Comparison of ENCODE assay signal across 1 fruit fly cellular context in genomic region chr3R:4989150-4990017, dm6.
TF ChIP-seq lines count a peak whose summit lies in the region.

No protein-coding gene starts in this region.

TF ChIP-seq in whole organism, embryonic, 481 proteins besides CTCF, POLR2A, EP300 and RAD21 (continued from another document and continues in another):
- TF ChIP-seq CG2678 (tag; optimal IDR thresholded peaks at IDR 0.05; lab: Kevin White, UChicago) = peak; percentile 63
- TF ChIP-seq ind (GFP tag; optimal IDR thresholded peaks at IDR 0.05; lab: Kevin White, UChicago) = peak; percentile 27
- no peak for TF ChIP-seq Bdp1 (GFP tag; optimal IDR thresholded peaks at IDR 0.05; lab: Kevin White, UChicago)
- no peak for TF ChIP-seq CG16813 (GFP tag; IDR thresholded peaks at IDR 0.05; lab: Robert Waterston, UW; ENCODE audit: partially characterized antibody)
- peak; percentile 19 for TF ChIP-seq CG17186 (GFP tag; optimal IDR thresholded peaks at IDR 0.05; lab: Kevin White, UChicago)
- peak; percentile 51 for TF ChIP-seq Nf-YB (GFP tag; optimal IDR thresholded peaks at IDR 0.05; lab: Kevin White, UChicago)
- no peak for TF ChIP-seq CG6765 (GFP tag; optimal IDR thresholded peaks at IDR 0.05; lab: Kevin White, UChicago)
- TF ChIP-seq PHDP (tag; optimal IDR thresholded peaks at IDR 0.05; lab: Kevin White, UChicago) = peak; percentile 35
- TF ChIP-seq D19A (tag; optimal IDR thresholded peaks at IDR 0.05; lab: Kevin White, UChicago) = peak; percentile 51
- no peak for TF ChIP-seq MBD-R2 (GFP tag; IDR thresholded peaks at IDR 0.05; lab: Robert Waterston, UW)
- peak; percentile 21 for TF ChIP-seq CG6813 (GFP tag; optimal IDR thresholded peaks at IDR 0.05; lab: Kevin White, UChicago)
- TF ChIP-seq Fer2 (tag; optimal IDR thresholded peaks at IDR 0.05; lab: Kevin White, UChicago) = no peak
- peak; percentile 38 for TF ChIP-seq CG13424 (tag; optimal IDR thresholded peaks at IDR 0.05; lab: Kevin White, UChicago)
- peak in 1 of 2 experiments; percentile 64 for TF ChIP-seq Hr78 (GFP tag; optimal IDR thresholded peaks at IDR 0.05; lab: Kevin White, UChicago)
- TF ChIP-seq jumu (GFP tag; optimal IDR thresholded peaks at IDR 0.05; lab: Kevin White, UChicago) = peak; percentile 21
- TF ChIP-seq kah (GFP tag; optimal IDR thresholded peaks at IDR 0.05; lab: Kevin White, UChicago) = no peak
- TF ChIP-seq CG8388 (GFP tag; optimal IDR thresholded peaks at IDR 0.05; lab: Kevin White, UChicago) = peak; percentile 64
- TF ChIP-seq CG7963 (GFP tag; IDR thresholded peaks at IDR 0.05; lab: Robert Waterston, UW; ENCODE audit: partially characterized antibody) = no peak
- TF ChIP-seq kni (GFP tag; optimal IDR thresholded peaks at IDR 0.05; lab: Kevin White, UChicago) = peak; percentile 50
- TF ChIP-seq CG18619 (GFP tag; optimal IDR thresholded peaks at IDR 0.05; lab: Kevin White, UChicago) = peak; percentile 35
- TF ChIP-seq CG4820 (GFP tag; optimal IDR thresholded peaks at IDR 0.05; lab: Kevin White, UChicago) = peak; percentile 56
- no peak for TF ChIP-seq Lim3 (GFP tag; IDR thresholded peaks at IDR 0.05; lab: Robert Waterston, UW)
- TF ChIP-seq twi (tag; optimal IDR thresholded peaks at IDR 0.05; lab: Kevin White, UChicago) = peak; percentile 36
- no peak for TF ChIP-seq Opbp (GFP tag; IDR thresholded peaks at IDR 0.05; lab: Robert Waterston, UW; ENCODE audit: partially characterized antibody)
- no peak for TF ChIP-seq zfh2 (GFP tag; optimal IDR thresholded peaks at IDR 0.05; lab: Kevin White, UChicago)
- TF ChIP-seq ftz-f1 (GFP tag; optimal IDR thresholded peaks at IDR 0.05; lab: Kevin White, UChicago) = no peak
- TF ChIP-seq CG15479 (GFP tag; optimal IDR thresholded peaks at IDR 0.05; lab: Kevin White, UChicago) = no peak
- no peak for TF ChIP-seq fd64A (GFP tag; optimal IDR thresholded peaks at IDR 0.05; lab: Kevin White, UChicago)
- peak; percentile 17 for TF ChIP-seq ems (GFP tag; optimal IDR thresholded peaks at IDR 0.05; lab: Kevin White, UChicago)
- TF ChIP-seq CG6175 (GFP tag; IDR thresholded peaks at IDR 0.05; lab: Robert Waterston, UW) = no peak
- no peak for TF ChIP-seq CG14050 (GFP tag; IDR thresholded peaks at IDR 0.05; lab: Robert Waterston, UW)
- TF ChIP-seq prd (optimal IDR thresholded peaks at IDR 0.05; lab: Kevin White, UChicago) = no peak
- peak; percentile 34; the same call in 1 of the 3 replicates for TF ChIP-seq prd (GFP tag; IDR thresholded peaks at IDR 0.05; lab: Robert Waterston, UW)
- TF ChIP-seq caup (GFP tag; optimal IDR thresholded peaks at IDR 0.05; lab: Kevin White, UChicago; ENCODE audit: severe bottlenecking) = peak; percentile 18
- TF ChIP-seq Bgb (GFP tag; IDR thresholded peaks at IDR 0.05; lab: Robert Waterston, UW; ENCODE audit: partially characterized antibody) = no peak
- peak; percentile 75 for TF ChIP-seq gem (tag; optimal IDR thresholded peaks at IDR 0.05; lab: Kevin White, UChicago)
- no peak for TF ChIP-seq TFAM (GFP tag; optimal IDR thresholded peaks at IDR 0.05; lab: Kevin White, UChicago)
- TF ChIP-seq CrebB (tag; optimal IDR thresholded peaks at IDR 0.05; lab: Kevin White, UChicago) = no peak
- no peak for TF ChIP-seq dati (GFP tag; IDR thresholded peaks at IDR 0.05; lab: Robert Waterston, UW)
- peak; percentile 71 for TF ChIP-seq CG13775 (GFP tag; optimal IDR thresholded peaks at IDR 0.05; lab: Kevin White, UChicago)
- peak; percentile 22 for TF ChIP-seq unpg (GFP tag; optimal IDR thresholded peaks at IDR 0.05; lab: Kevin White, UChicago)
- TF ChIP-seq Nf-YA (GFP tag; IDR thresholded peaks at IDR 0.05; lab: Robert Waterston, UW) = no peak
- TF ChIP-seq CG12236 (GFP tag; optimal IDR thresholded peaks at IDR 0.05; lab: Kevin White, UChicago) = peak; percentile 56
- TF ChIP-seq schlank (tag; optimal IDR thresholded peaks at IDR 0.05; lab: Kevin White, UChicago) = no peak
- peak; percentile 58 for TF ChIP-seq slp2 (GFP tag; optimal IDR thresholded peaks at IDR 0.05; lab: Kevin White, UChicago)
- peak; percentile 80 for TF ChIP-seq Ets65A (GFP tag; lab: Kevin White, UChicago)
- no peak for TF ChIP-seq CG12071 (GFP tag; optimal IDR thresholded peaks at IDR 0.05; lab: Kevin White, UChicago)
- TF ChIP-seq Sox102F (GFP tag; optimal IDR thresholded peaks at IDR 0.05; lab: Kevin White, UChicago) = peak; percentile 32
- no peak for TF ChIP-seq psq (GFP tag; optimal IDR thresholded peaks at IDR 0.05; lab: Kevin White, UChicago)
- TF ChIP-seq CG12104 (GFP tag; optimal IDR thresholded peaks at IDR 0.05; lab: Kevin White, UChicago) = peak; percentile 39
- no peak for TF ChIP-seq Elba2 (GFP tag; optimal IDR thresholded peaks at IDR 0.05; lab: Kevin White, UChicago)
- no peak for TF ChIP-seq peb (GFP tag; IDR thresholded peaks at IDR 0.05; lab: Robert Waterston, UW)
- no peak for TF ChIP-seq Drgx (GFP tag; IDR thresholded peaks at IDR 0.05; lab: Robert Waterston, UW)
- TF ChIP-seq Atf-2 (GFP tag; optimal IDR thresholded peaks at IDR 0.05; lab: Kevin White, UChicago) = peak; percentile 61
- peak; percentile 13 for TF ChIP-seq CG30020 (tag; optimal IDR thresholded peaks at IDR 0.05; lab: Kevin White, UChicago)
- TF ChIP-seq nom (GFP tag; optimal IDR thresholded peaks at IDR 0.05; lab: Kevin White, UChicago) = no peak
- no peak for TF ChIP-seq CG12744 (GFP tag; optimal IDR thresholded peaks at IDR 0.05; lab: Kevin White, UChicago)
- TF ChIP-seq oc (tag; optimal IDR thresholded peaks at IDR 0.05; lab: Kevin White, UChicago) = no peak
- TF ChIP-seq CG15073 (GFP tag; optimal IDR thresholded peaks at IDR 0.05; lab: Kevin White, UChicago) = peak; percentile 11
- no peak for TF ChIP-seq CG32532 (GFP tag; IDR thresholded peaks at IDR 0.05; lab: Robert Waterston, UW)
- TF ChIP-seq pfk (GFP tag; optimal IDR thresholded peaks at IDR 0.05; lab: Kevin White, UChicago) = no peak
- TF ChIP-seq B-H2 (GFP tag; optimal IDR thresholded peaks at IDR 0.05; lab: Kevin White, UChicago) = no peak
- TF ChIP-seq ab (GFP tag; optimal IDR thresholded peaks at IDR 0.05; lab: Kevin White, UChicago) = peak; percentile 23
- TF ChIP-seq ro (GFP tag; IDR thresholded peaks at IDR 0.05; lab: Robert Waterston, UW) = no peak
- no peak for TF ChIP-seq CG11247 (GFP tag; IDR thresholded peaks at IDR 0.05; lab: Robert Waterston, UW)
- no peak for TF ChIP-seq Gsc (GFP tag; IDR thresholded peaks at IDR 0.05; lab: Robert Waterston, UW)
- peak; percentile 36 for TF ChIP-seq CG10654 (GFP tag; optimal IDR thresholded peaks at IDR 0.05; lab: Kevin White, UChicago)
- TF ChIP-seq scrt (GFP tag; optimal IDR thresholded peaks at IDR 0.05; lab: Kevin White, UChicago) = no peak
- peak; percentile 14 for TF ChIP-seq NC2β (GFP tag; optimal IDR thresholded peaks at IDR 0.05; lab: Kevin White, UChicago)
- no peak for TF ChIP-seq ssp (GFP tag; IDR thresholded peaks at IDR 0.05; lab: Robert Waterston, UW)
- TF ChIP-seq E2f1 (GFP tag; IDR thresholded peaks at IDR 0.05; lab: Robert Waterston, UW) = no peak
- TF ChIP-seq Hr51 (GFP tag; optimal IDR thresholded peaks at IDR 0.05; lab: Kevin White, UChicago) = peak; percentile 2 to 34
- peak; percentile 85 for TF ChIP-seq CG10979 (tag; optimal IDR thresholded peaks at IDR 0.05; lab: Kevin White, UChicago)
- peak; percentile 8 for TF ChIP-seq CG9876 (GFP tag; optimal IDR thresholded peaks at IDR 0.05; lab: Kevin White, UChicago)
- TF ChIP-seq Stat92E (GFP tag; optimal IDR thresholded peaks at IDR 0.05; lab: Kevin White, UChicago) = peak in 1 of 3 experiments; percentile 16
- no peak for TF ChIP-seq CG34224 (GFP tag; IDR thresholded peaks at IDR 0.05; lab: Robert Waterston, UW; ENCODE audit: partially characterized antibody)
- peak; percentile 8 for TF ChIP-seq CG4617 (GFP tag; optimal IDR thresholded peaks at IDR 0.05; lab: Kevin White, UChicago; ENCODE audit: borderline replicate concordance)
- peak; percentile 65 for TF ChIP-seq CG9437 (GFP tag; optimal IDR thresholded peaks at IDR 0.05; lab: Kevin White, UChicago)
- no peak for TF ChIP-seq CG13287 (GFP tag; IDR thresholded peaks at IDR 0.05; lab: Robert Waterston, UW; ENCODE audit: partially characterized antibody)
- no peak for TF ChIP-seq CG8765 (GFP tag; IDR thresholded peaks at IDR 0.05; lab: Robert Waterston, UW)
- 0 out of 3 replicates have a peak, but pooled peaks have one; percentile 18 for TF ChIP-seq H15 (GFP tag; IDR thresholded peaks at IDR 0.05; lab: Robert Waterston, UW)
- TF ChIP-seq klu (GFP tag; IDR thresholded peaks at IDR 0.05; lab: Robert Waterston, UW) = no peak
- TF ChIP-seq Sox100B (GFP tag; optimal IDR thresholded peaks at IDR 0.05; lab: Kevin White, UChicago) = peak; percentile 76
- peak; percentile 58 for TF ChIP-seq Oli (tag; optimal IDR thresholded peaks at IDR 0.05; lab: Kevin White, UChicago)
- TF ChIP-seq repo (GFP tag; optimal IDR thresholded peaks at IDR 0.05; lab: Kevin White, UChicago) = peak; percentile 22
- no peak for TF ChIP-seq maf-S (GFP tag; optimal IDR thresholded peaks at IDR 0.05; lab: Kevin White, UChicago)
- TF ChIP-seq cwo (GFP tag; optimal IDR thresholded peaks at IDR 0.05; lab: Kevin White, UChicago) = no peak
- TF ChIP-seq CG8281 (tag; optimal IDR thresholded peaks at IDR 0.05; lab: Kevin White, UChicago) = no peak
- no peak for TF ChIP-seq lbe (GFP tag; optimal IDR thresholded peaks at IDR 0.05; lab: Kevin White, UChicago)
- TF ChIP-seq chif (GFP tag; optimal IDR thresholded peaks at IDR 0.05; lab: Kevin White, UChicago) = peak; percentile 62 to 71
- TF ChIP-seq bsh (GFP tag; optimal IDR thresholded peaks at IDR 0.05; lab: Kevin White, UChicago) = peak in 1 of 2 experiments; percentile 45
- TF ChIP-seq Sry-δ (GFP tag; optimal IDR thresholded peaks at IDR 0.05; lab: Kevin White, UChicago) = no peak
- TF ChIP-seq stc (GFP tag; IDR thresholded peaks at IDR 0.05; lab: Robert Waterston, UW) = no peak
- 0 out of 4 replicates have a peak, but pooled peaks have one; percentile 22 for TF ChIP-seq chinmo (GFP tag; IDR thresholded peaks at IDR 0.05; lab: Robert Waterston, UW; ENCODE audit: partially characterized antibody)
- TF ChIP-seq CG8359 (GFP tag; optimal IDR thresholded peaks at IDR 0.05; lab: Kevin White, UChicago; ENCODE audit: borderline replicate concordance) = peak; percentile 22
- TF ChIP-seq Ada2b (GFP tag; IDR thresholded peaks at IDR 0.05; lab: Robert Waterston, UW) = no peak
- no peak for TF ChIP-seq h (optimal IDR thresholded peaks at IDR 0.05; lab: Kevin White, UChicago)
- no peak for TF ChIP-seq Fer1 (GFP tag; optimal IDR thresholded peaks at IDR 0.05; lab: Kevin White, UChicago)
- TF ChIP-seq shn (GFP tag; optimal IDR thresholded peaks at IDR 0.05; lab: Kevin White, UChicago) = peak; percentile 39
- no peak for TF ChIP-seq exex (tag; optimal IDR thresholded peaks at IDR 0.05; lab: Kevin White, UChicago)
- TF ChIP-seq CG1233 (GFP tag; optimal IDR thresholded peaks at IDR 0.05; lab: Kevin White, UChicago) = peak; percentile 30
- no peak for TF ChIP-seq Dll (GFP tag; IDR thresholded peaks at IDR 0.05; lab: Robert Waterston, UW; ENCODE audit: partially characterized antibody)
- TF ChIP-seq CG10543 (GFP tag; optimal IDR thresholded peaks at IDR 0.05; lab: Kevin White, UChicago) = peak; percentile 13
- TF ChIP-seq CG6254 (GFP tag; optimal IDR thresholded peaks at IDR 0.05; lab: Kevin White, UChicago) = peak; percentile 34
- TF ChIP-seq chm (GFP tag; IDR thresholded peaks at IDR 0.05; lab: Robert Waterston, UW) = no peak
- no peak for TF ChIP-seq Fer3 (tag; optimal IDR thresholded peaks at IDR 0.05; lab: Kevin White, UChicago)
- TF ChIP-seq pum (GFP tag; optimal IDR thresholded peaks at IDR 0.05; lab: Kevin White, UChicago) = peak; percentile 32
- peak; percentile 29 to 46 for TF ChIP-seq dpn (GFP tag; optimal IDR thresholded peaks at IDR 0.05; lab: Kevin White, UChicago)
- no peak for TF ChIP-seq CG10274 (GFP tag; optimal IDR thresholded peaks at IDR 0.05; lab: Kevin White, UChicago)
- TF ChIP-seq CG4328 (GFP tag; optimal IDR thresholded peaks at IDR 0.05; lab: Kevin White, UChicago) = no peak
- TF ChIP-seq zfh1 (GFP tag; IDR thresholded peaks at IDR 0.05; lab: Robert Waterston, UW) = no peak
- TF ChIP-seq CG11456 (GFP tag; IDR thresholded peaks at IDR 0.05; lab: Robert Waterston, UW) = no peak
- TF ChIP-seq CG3163 (GFP tag; optimal IDR thresholded peaks at IDR 0.05; lab: Kevin White, UChicago) = peak; percentile 0
- TF ChIP-seq CG14014 (GFP tag; IDR thresholded peaks at IDR 0.05; lab: Robert Waterston, UW) = no peak
- TF ChIP-seq CG8924 (tag; optimal IDR thresholded peaks at IDR 0.05; lab: Kevin White, UChicago) = peak; percentile 71
- peak; percentile 56 for TF ChIP-seq ac (GFP tag; optimal IDR thresholded peaks at IDR 0.05; lab: Kevin White, UChicago)
- peak; percentile 90 for TF ChIP-seq CG18262 (tag; optimal IDR thresholded peaks at IDR 0.05; lab: Kevin White, UChicago)
- TF ChIP-seq BEAF-32 (GFP tag; optimal IDR thresholded peaks at IDR 0.05; lab: Kevin White, UChicago) = no peak
- no peak for TF ChIP-seq NFAT (GFP tag; IDR thresholded peaks at IDR 0.05; lab: Robert Waterston, UW)
- TF ChIP-seq CG7786 (GFP tag; optimal IDR thresholded peaks at IDR 0.05; lab: Kevin White, UChicago) = peak; percentile 34
- TF ChIP-seq CG2712 (tag; optimal IDR thresholded peaks at IDR 0.05; lab: Kevin White, UChicago) = peak; percentile 82
- TF ChIP-seq sug (tag; optimal IDR thresholded peaks at IDR 0.05; lab: Kevin White, UChicago) = no peak
- no peak for TF ChIP-seq Mrtf (GFP tag; IDR thresholded peaks at IDR 0.05; lab: Robert Waterston, UW)
- TF ChIP-seq lmd (GFP tag; IDR thresholded peaks at IDR 0.05; lab: Robert Waterston, UW) = 0 out of 2 replicates have a peak, but pooled peaks have one; percentile 37
- no peak for TF ChIP-seq usp (GFP tag; optimal IDR thresholded peaks at IDR 0.05; lab: Kevin White, UChicago)
- TF ChIP-seq CG2199 (GFP tag; IDR thresholded peaks at IDR 0.05; lab: Robert Waterston, UW) = peak; percentile 63; the same call in 2 of the 3 replicates
- TF ChIP-seq danr (GFP tag; IDR thresholded peaks at IDR 0.05; lab: Robert Waterston, UW) = no peak
- no peak for TF ChIP-seq zen2 (GFP tag; IDR thresholded peaks at IDR 0.05; lab: Robert Waterston, UW; ENCODE audit: partially characterized antibody)
- no peak for TF ChIP-seq CG2120 (GFP tag; optimal IDR thresholded peaks at IDR 0.05; lab: Kevin White, UChicago)
- TF ChIP-seq hkb (optimal IDR thresholded peaks at IDR 0.05; lab: Kevin White, UChicago) = no peak
- TF ChIP-seq hkb (GFP tag; IDR thresholded peaks at IDR 0.05; lab: Robert Waterston, UW) = no peak
- TF ChIP-seq Asciz (GFP tag; optimal IDR thresholded peaks at IDR 0.05; lab: Kevin White, UChicago) = peak; percentile 53
- TF ChIP-seq az2 (GFP tag; optimal IDR thresholded peaks at IDR 0.05; lab: Kevin White, UChicago) = peak; percentile 59
- peak; percentile 80 for TF ChIP-seq CG16815 (GFP tag; optimal IDR thresholded peaks at IDR 0.05; lab: Kevin White, UChicago)
